Fruit fly (Drosophila melanogaster) whole organism, adult: ENCODE data around the gene CG13085.

ENCODE experiments used
- CG33017 ChIP-seq: fragments of 200-800 bp; sonication (Bioruptor generic); optimal IDR thresholded peaks from 2 replicates; lab custom pipeline; 2018; ENCODE audit warnings: missing biosample characterization, mild to moderate bottlenecking, missing genetic modification characterization, moderate library complexity
- CG5204 ChIP-seq: fragments of 200-800 bp; sonication (Bioruptor generic); optimal IDR thresholded peaks from 2 replicates; lab custom pipeline; 2016; ENCODE audit warnings: missing biosample characterization, missing genetic modification characterization
- cic ChIP-seq: fragments of 200-800 bp; sonication (Bioruptor generic); optimal IDR thresholded peaks from 2 replicates; lab custom pipeline; 2017; ENCODE audit warnings: missing biosample characterization, mild to moderate bottlenecking, missing genetic modification characterization, moderate library complexity
- pad ChIP-seq: fragments of 200-800 bp; sonication (Bioruptor generic); optimal IDR thresholded peaks from 3 replicates; lab custom pipeline; 2017; ENCODE audit warnings: missing biosample characterization, missing genetic modification characterization, mild to moderate bottlenecking, moderate library complexity, missing genetic modification reagents

- no peak for TF ChIP-seq cic (GFP tag; lab: Kevin White, UChicago)
- TF ChIP-seq CG5204 = peak; percentile 10
- peak; percentile 7 for TF ChIP-seq pad (GFP tag; lab: Kevin White, UChicago)
- TF ChIP-seq CG33017 = peak; percentile 61
Observed at dm6 chr2L:19425765-19426329, 2.0 kb downstream of the CG13085 start.
